Fruit fly (Drosophila melanogaster) whole organism: Measurements from ENCODE around the gene CG7523.

Source experiments
- CG8478 ChIP-seq: fragments of >200 bp; optimal IDR thresholded peaks from 2 replicates; lab custom pipeline; 2018; ENCODE audit warnings: inconsistent platforms
- EcR ChIP-seq, 2 experiments: fragments of >200 bp; optimal IDR thresholded peaks; 2 replicates each; lab custom pipeline; 2017; ENCODE audit warnings: missing biosample characterization in 2 of 2, missing genetic modification characterization in 2 of 2, missing genetic modification reagents in 2 of 2
- pan ChIP-seq: fragments of >200 bp; optimal IDR thresholded peaks from 2 replicates; lab custom pipeline; 2017
- psq ChIP-seq: fragments of >200 bp; optimal IDR thresholded peaks from 2 replicates; lab custom pipeline; 2017
- usp ChIP-seq: fragments of >200 bp; optimal IDR thresholded peaks from 2 replicates; lab custom pipeline; 2017; ENCODE audit warnings: missing biosample characterization, missing genetic modification characterization, mixed read lengths

dm6 chr3R:17666797-17667156, 3.9 kb downstream of the CG7523 start:
- no peak for TF ChIP-seq usp
- TF ChIP-seq EcR (GFP tag; optimal IDR thresholded peaks at IDR 0.05; lab: Kevin White, UChicago): no peak
- no peak for TF ChIP-seq CG8478 (lab: Kevin White, UChicago)
- no peak for TF ChIP-seq pan (lab: Kevin White, UChicago)
- TF ChIP-seq psq (lab: Kevin White, UChicago): no peak
